Worm (Caenorhabditis elegans) whole organism, young adult: ENCODE measurements around the gene F44E7.4.
A peak's percentile ranks its signal among the peaks of the same experiment; 100 is the strongest.

Experiments used
- K12H6.12 ChIP-seq: fragments of 200-800 bp; sonication (Bioruptor generic); optimal IDR thresholded peaks from 2 replicates; lab custom pipeline; 2018; ENCODE audit warnings: mild to moderate bottlenecking, missing genetic modification characterization, missing compliant biosample characterization
- aptf-2 ChIP-seq: fragments of 200-800 bp; sonication (Bioruptor generic); conservative IDR thresholded peaks from 2 replicates; pipeline ENCODE4 v1.3.6; 2022; ENCODE audit warnings: missing genetic modification reagents, missing genetic modification characterization, missing compliant biosample characterization
- atf-7 ChIP-seq: sonication (generic microtip); optimal IDR thresholded peaks from 2 replicates; lab custom pipeline; 2017; ENCODE audit warnings: mild to moderate bottlenecking, missing genetic modification characterization, missing compliant biosample characterization

- TF ChIP-seq K12H6.12 = no peak
- no peak for TF ChIP-seq aptf-2 (GFP tag; lab: Robert Waterston, UW)
- TF ChIP-seq atf-7 = peak; percentile 56
Observed at ce11 chrV:5821451-5822143, 44.8 kb upstream of the F44E7.4 start.
